Fruit fly (Drosophila melanogaster) whole organism, embryonic: ENCODE data around the gene Tbca.

Experiments used
- Adf1 ChIP-seq: fragments of 200-800 bp; sonication (Bioruptor generic); IDR thresholded peaks from 2 replicates; pipeline ENCODE4 v1.3.6; 2022; ENCODE audit warnings: missing biosample characterization, missing genetic modification characterization
- CG10209 ChIP-seq: fragments of 200-800 bp; sonication (Bioruptor generic); optimal IDR thresholded peaks from 3 replicates; lab custom pipeline; 2017; ENCODE audit warnings: missing biosample characterization, mild to moderate bottlenecking, missing genetic modification characterization, missing genetic modification reagents
- CG10267 ChIP-seq: fragments of 200-800 bp; sonication (Bioruptor generic); optimal IDR thresholded peaks from 2 replicates; lab custom pipeline; 2018; ENCODE audit warnings: missing biosample characterization, mild to moderate bottlenecking, missing genetic modification characterization, moderate library complexity
- CG10979 ChIP-seq: fragments of 200-800 bp; sonication (Bioruptor generic); optimal IDR thresholded peaks from 2 replicates; lab custom pipeline; 2018; ENCODE audit warnings: missing biosample characterization, mild to moderate bottlenecking, missing genetic modification characterization, moderate library complexity
- CG13287 ChIP-seq: fragments of 200-800 bp; sonication (Bioruptor generic); IDR thresholded peaks from 2 replicates; pipeline ENCODE4 v1.3.6; 2022; ENCODE audit warnings: missing biosample characterization, missing genetic modification characterization; ENCODE audit not compliant: partially characterized antibody
- CG14710 ChIP-seq: fragments of 200-800 bp; sonication (Bioruptor generic); optimal IDR thresholded peaks from 3 replicates; lab custom pipeline; 2019; ENCODE audit warnings: missing biosample characterization, mild to moderate bottlenecking, missing genetic modification characterization, moderate library complexity
- CG14965 ChIP-seq: fragments of 200-800 bp; sonication (Bioruptor generic); optimal IDR thresholded peaks from 2 replicates; lab custom pipeline; 2016; ENCODE audit warnings: missing biosample characterization, missing genetic modification characterization, borderline replicate concordance
- CG1529 ChIP-seq: fragments of 200-800 bp; sonication (Bioruptor generic); optimal IDR thresholded peaks from 3 replicates; lab custom pipeline; 2018; ENCODE audit warnings: missing biosample characterization, missing genetic modification characterization
- CG1603 ChIP-seq: fragments of 200-800 bp; sonication (Bioruptor generic); optimal IDR thresholded peaks from 2 replicates; lab custom pipeline; 2019; ENCODE audit warnings: missing biosample characterization, mild to moderate bottlenecking, missing genetic modification characterization, moderate library complexity
- CG17359 ChIP-seq: fragments of 200-800 bp; sonication (Bioruptor generic); optimal IDR thresholded peaks from 3 replicates; lab custom pipeline; 2018; ENCODE audit warnings: missing biosample characterization, mild to moderate bottlenecking, missing genetic modification characterization, moderate library complexity
- CG2116 ChIP-seq: fragments of 200-800 bp; sonication (Bioruptor generic); optimal IDR thresholded peaks from 3 replicates; lab custom pipeline; 2018; ENCODE audit warnings: missing biosample characterization, mild to moderate bottlenecking, missing genetic modification characterization
- CG2202 ChIP-seq: fragments of 200-800 bp; sonication (Bioruptor generic); optimal IDR thresholded peaks from 2 replicates; lab custom pipeline; 2018; ENCODE audit warnings: missing biosample characterization, mild to moderate bottlenecking, missing genetic modification characterization
- CG2875 ChIP-seq: fragments of 200-800 bp; sonication (Bioruptor generic); optimal IDR thresholded peaks from 2 replicates; lab custom pipeline; 2017; ENCODE audit warnings: missing biosample characterization, mild to moderate bottlenecking, missing genetic modification characterization, missing genetic modification reagents
- CG31388 ChIP-seq: fragments of 200-800 bp; sonication (Bioruptor generic); optimal IDR thresholded peaks from 2 replicates; lab custom pipeline; 2016; ENCODE audit warnings: missing biosample characterization, missing genetic modification characterization
- CG32767 ChIP-seq: fragments of 200-800 bp; sonication (Bioruptor generic); IDR thresholded peaks from 2 replicates; pipeline ENCODE4 v1.3.6; 2022; ENCODE audit warnings: missing biosample characterization, missing genetic modification characterization
- CG3281 ChIP-seq: fragments of 200-800 bp; sonication (Bioruptor generic); optimal IDR thresholded peaks from 3 replicates; lab custom pipeline; 2017; ENCODE audit warnings: missing biosample characterization, mild to moderate bottlenecking, missing genetic modification characterization
- CG34422 ChIP-seq: fragments of 200-800 bp; sonication (Bioruptor generic); IDR thresholded peaks from 3 replicates; pipeline ENCODE4 v1.3.6; 2022; ENCODE audit warnings: missing biosample characterization, missing genetic modification characterization
- CG42726 ChIP-seq: fragments of 200-800 bp; sonication (Bioruptor generic); IDR thresholded peaks from 2 replicates; pipeline ENCODE4 v1.3.6; 2022; ENCODE audit warnings: missing biosample characterization, missing genetic modification characterization; ENCODE audit not compliant: partially characterized antibody
- CG4424 ChIP-seq: fragments of 200-800 bp; sonication (Bioruptor generic); optimal IDR thresholded peaks from 3 replicates; lab custom pipeline; 2016; ENCODE audit warnings: missing biosample characterization, missing genetic modification characterization
- CG4617 ChIP-seq: fragments of 200-800 bp; sonication (Bioruptor generic); optimal IDR thresholded peaks from 3 replicates; lab custom pipeline; 2016; ENCODE audit warnings: missing biosample characterization, missing genetic modification characterization, borderline replicate concordance
- CG4730 ChIP-seq: fragments of 200-800 bp; sonication (Bioruptor generic); IDR thresholded peaks from 2 replicates; pipeline ENCODE4 v1.3.6; 2022; ENCODE audit warnings: missing biosample characterization, missing genetic modification characterization
- CG6765 ChIP-seq: fragments of 200-800 bp; sonication (Bioruptor generic); optimal IDR thresholded peaks from 3 replicates; lab custom pipeline; 2017; ENCODE audit warnings: missing biosample characterization, mild to moderate bottlenecking, missing genetic modification characterization
- CG7271 ChIP-seq: fragments of 200-800 bp; sonication (Bioruptor generic); optimal IDR thresholded peaks from 2 replicates; lab custom pipeline; 2018; ENCODE audit warnings: missing biosample characterization, mild to moderate bottlenecking, missing genetic modification characterization, moderate library complexity
- CG7987 ChIP-seq: fragments of 200-800 bp; sonication (Bioruptor generic); optimal IDR thresholded peaks from 2 replicates; lab custom pipeline; 2018; ENCODE audit warnings: missing biosample characterization, mild to moderate bottlenecking, missing genetic modification characterization, moderate library complexity
- CG8359 ChIP-seq: fragments of 200-800 bp; sonication (Bioruptor generic); optimal IDR thresholded peaks from 2 replicates; lab custom pipeline; 2017; ENCODE audit warnings: missing biosample characterization, mild to moderate bottlenecking, missing genetic modification characterization, borderline replicate concordance
- Doc2 ChIP-seq: fragments of 200-800 bp; sonication (Bioruptor generic); IDR thresholded peaks from 2 replicates; pipeline ENCODE4 v1.3.6; 2022; ENCODE audit warnings: missing biosample characterization, missing genetic modification characterization
- Hr3 ChIP-seq: fragments of 200-800 bp; sonication (Bioruptor generic); optimal IDR thresholded peaks from 3 replicates; lab custom pipeline; 2016; ENCODE audit warnings: missing biosample characterization, missing genetic modification characterization
- Hsf ChIP-seq: fragments of 200-800 bp; sonication (Bioruptor generic); optimal IDR thresholded peaks from 3 replicates; lab custom pipeline; 2016; ENCODE audit warnings: missing biosample characterization, missing genetic modification characterization
- Lpt ChIP-seq: fragments of >200 bp; optimal IDR thresholded peaks from 2 replicates; lab custom pipeline; 2018; ENCODE audit warnings: missing biosample characterization, missing genetic modification characterization
- Max ChIP-seq: fragments of 200-800 bp; sonication (Bioruptor generic); optimal IDR thresholded peaks from 2 replicates; lab custom pipeline; 2016; ENCODE audit warnings: missing biosample characterization, mild to moderate bottlenecking, missing genetic modification characterization
- Rx ChIP-seq: fragments of 200-800 bp; sonication (Bioruptor generic); IDR thresholded peaks from 2 replicates; pipeline ENCODE4 v1.3.6; 2022; ENCODE audit warnings: missing biosample characterization, missing genetic modification characterization
- Stat92E ChIP-seq, 3 experiments: fragments of >200 bp in 2 of 3; fragments of 200-800 bp in 1 of 3; sonication (Bioruptor generic) in 1 of 3; optimal IDR thresholded peaks; 2 replicates each; lab custom pipeline; 2017 to 2019; ENCODE audit warnings: missing biosample characterization in 3 of 3, missing genetic modification characterization in 3 of 3, mild to moderate bottlenecking in 1 of 3, moderate library complexity in 1 of 3
- bsh ChIP-seq, 2 experiments: fragments of 200-800 bp; sonication (Bioruptor generic); optimal IDR thresholded peaks; 2 replicates each; lab custom pipeline; 2017 to 2018; ENCODE audit warnings: mild to moderate bottlenecking in 2 of 2, missing biosample characterization in 2 of 2, missing genetic modification characterization in 2 of 2, moderate library complexity in 1 of 2
- cas ChIP-seq: fragments of 200-800 bp; sonication (Bioruptor generic); IDR thresholded peaks from 2 replicates; pipeline ENCODE4 v1.3.6; 2022; ENCODE audit warnings: missing biosample characterization, missing genetic modification characterization
- caup ChIP-seq: fragments of 200-800 bp; sonication (Bioruptor generic); optimal IDR thresholded peaks from 3 replicates; lab custom pipeline; 2017; ENCODE audit warnings: missing biosample characterization, mild to moderate bottlenecking, missing genetic modification characterization, moderate library complexity; ENCODE audit not compliant: severe bottlenecking
- cg ChIP-seq: fragments of 200-800 bp; sonication (Bioruptor generic); optimal IDR thresholded peaks from 3 replicates; lab custom pipeline; 2019; ENCODE audit warnings: missing biosample characterization, mild to moderate bottlenecking, missing genetic modification characterization, moderate library complexity
- ems ChIP-seq: fragments of 200-800 bp; sonication (Bioruptor generic); optimal IDR thresholded peaks from 3 replicates; lab custom pipeline; 2016; ENCODE audit warnings: missing biosample characterization, missing genetic modification characterization
- ftz-f1 ChIP-seq: fragments of 200-800 bp; sonication (Bioruptor generic); optimal IDR thresholded peaks from 2 replicates; lab custom pipeline; 2016; ENCODE audit warnings: missing biosample characterization, missing genetic modification characterization
- gem ChIP-seq: fragments of 200-800 bp; sonication (Bioruptor generic); optimal IDR thresholded peaks from 2 replicates; lab custom pipeline; 2019; ENCODE audit warnings: missing biosample characterization, mild to moderate bottlenecking, missing genetic modification characterization, moderate library complexity
- gro ChIP-seq: fragments of 200-800 bp; sonication (Bioruptor generic); optimal IDR thresholded peaks from 2 replicates; lab custom pipeline; 2016; ENCODE audit warnings: missing biosample characterization, missing genetic modification characterization
- hkb ChIP-seq, 2 experiments: fragments of 200-800 bp in 1 of 2; fragments of >200 bp in 1 of 2; sonication (Bioruptor generic) in 1 of 2; IDR thresholded peaks in 1 of 2; optimal IDR thresholded peaks in 1 of 2; 2 replicates each; pipeline versions ENCODE4 v1.3.6 to Lab custom; 2017 to 2022; ENCODE audit warnings: missing biosample characterization in 1 of 2, missing genetic modification characterization in 1 of 2
- hth ChIP-seq: fragments of >200 bp; optimal IDR thresholded peaks from 2 replicates; lab custom pipeline; 2017; ENCODE audit warnings: inconsistent platforms
- prd ChIP-seq, 3 experiments: fragments of >200 bp in 2 of 3; fragments of 200-800 bp in 1 of 3; sonication (Bioruptor generic) in 1 of 3; optimal IDR thresholded peaks in 2 of 3; IDR thresholded peaks in 1 of 3; 2 replicates in 2 of 3; 3 replicates in 1 of 3; pipeline versions ENCODE4 v1.3.6 to Lab custom; 2017 to 2022; ENCODE audit warnings: missing biosample characterization in 1 of 3, missing genetic modification characterization in 1 of 3
- salm ChIP-seq: fragments of 200-800 bp; sonication (Bioruptor generic); optimal IDR thresholded peaks from 2 replicates; lab custom pipeline; 2018; ENCODE audit warnings: missing biosample characterization, mild to moderate bottlenecking, missing genetic modification characterization
- sima ChIP-seq: fragments of 200-800 bp; sonication (Bioruptor generic); optimal IDR thresholded peaks from 2 replicates; lab custom pipeline; 2016; ENCODE audit warnings: missing biosample characterization, missing genetic modification characterization
- tin ChIP-seq: fragments of 200-800 bp; sonication (Bioruptor generic); optimal IDR thresholded peaks from 3 replicates; lab custom pipeline; 2016; ENCODE audit warnings: missing biosample characterization, missing genetic modification characterization
- wek ChIP-seq: fragments of 200-800 bp; sonication (Bioruptor generic); optimal IDR thresholded peaks from 3 replicates; lab custom pipeline; 2018; ENCODE audit warnings: missing biosample characterization, mild to moderate bottlenecking, missing genetic modification characterization, moderate library complexity
- zfh1 ChIP-seq: fragments of 200-800 bp; sonication (Bioruptor generic); IDR thresholded peaks from 3 replicates; pipeline ENCODE4 v1.3.6; 2022; ENCODE audit warnings: missing biosample characterization, missing genetic modification characterization

Tbca gene

dm6 chr3R:31704524-31705215 is 38.6 kb upstream of the Tbca start (continued):
- no peak for TF ChIP-seq Stat92E (GFP tag; optimal IDR thresholded peaks at IDR 0.05; lab: Kevin White, UChicago)
- peak; percentile 79 for TF ChIP-seq gem (tag; lab: Kevin White, UChicago)
- no peak for TF ChIP-seq sima (GFP tag; lab: Kevin White, UChicago)
- TF ChIP-seq CG6765 (GFP tag; lab: Kevin White, UChicago) = no peak
- no peak for TF ChIP-seq wek (GFP tag; lab: Kevin White, UChicago)
- TF ChIP-seq CG10979 (tag; lab: Kevin White, UChicago) = peak; percentile 84
- TF ChIP-seq CG2202 (tag; lab: Kevin White, UChicago) = peak; percentile 57
- TF ChIP-seq Rx (GFP tag; lab: Robert Waterston, UW) = no peak
- TF ChIP-seq CG4730 (GFP tag; lab: Robert Waterston, UW) = 0 out of 2 replicates have a peak, but pooled peaks have one; percentile 15
- no peak for TF ChIP-seq Max (GFP tag; lab: Kevin White, UChicago)
- TF ChIP-seq CG3281 (GFP tag; lab: Kevin White, UChicago) = no peak
- no peak for TF ChIP-seq ems (GFP tag; lab: Kevin White, UChicago)
- TF ChIP-seq prd (optimal IDR thresholded peaks at IDR 0.05; lab: Kevin White, UChicago) = no peak
- peak; percentile 85 for TF ChIP-seq prd (GFP tag; IDR thresholded peaks at IDR 0.05; lab: Robert Waterston, UW)
- TF ChIP-seq zfh1 = peak; percentile 88
- TF ChIP-seq gro = no peak
- no peak for TF ChIP-seq ftz-f1 (GFP tag; lab: Kevin White, UChicago)
- no peak for TF ChIP-seq Adf1 (GFP tag; lab: Robert Waterston, UW)
- TF ChIP-seq CG4424 (GFP tag; lab: Kevin White, UChicago) = peak; percentile 58
- TF ChIP-seq CG2875 (GFP tag; lab: Kevin White, UChicago) = no peak
- TF ChIP-seq CG42726 = no peak
- peak; percentile 44 for TF ChIP-seq Hr3 (GFP tag; lab: Kevin White, UChicago)
- no peak for TF ChIP-seq CG7271
- no peak for TF ChIP-seq CG4617
- peak; percentile 20 for TF ChIP-seq CG8359 (GFP tag; lab: Kevin White, UChicago)
- TF ChIP-seq Hsf (GFP tag; lab: Kevin White, UChicago) = no peak
- TF ChIP-seq hth (lab: Kevin White, UChicago) = no peak
- peak; percentile 46 for TF ChIP-seq CG10209 (GFP tag; lab: Kevin White, UChicago)
- peak; percentile 71 for TF ChIP-seq CG10267 (tag; lab: Kevin White, UChicago)
- TF ChIP-seq CG7987 (GFP tag; lab: Kevin White, UChicago) = no peak
- TF ChIP-seq CG34422 (GFP tag; lab: Robert Waterston, UW) = no peak; the same call in 2 of the 3 replicates
- no peak for TF ChIP-seq CG32767
- TF ChIP-seq tin (GFP tag; lab: Kevin White, UChicago) = peak; percentile 39
- TF ChIP-seq caup (GFP tag; lab: Kevin White, UChicago) = no peak
- TF ChIP-seq bsh (GFP tag; optimal IDR thresholded peaks at IDR 0.05; lab: Kevin White, UChicago) = peak in 1 of 2 experiments; percentile 61
- TF ChIP-seq CG13287 (GFP tag; lab: Robert Waterston, UW) = no peak
- TF ChIP-seq CG14965 (GFP tag; lab: Kevin White, UChicago) = no peak
- TF ChIP-seq Lpt (GFP tag; lab: Kevin White, UChicago) = no peak
- TF ChIP-seq CG17359 = no peak
- TF ChIP-seq CG14710 (tag; lab: Kevin White, UChicago) = peak; percentile 76
- TF ChIP-seq hkb (optimal IDR thresholded peaks at IDR 0.05; lab: Kevin White, UChicago) = no peak
- TF ChIP-seq hkb (GFP tag; IDR thresholded peaks at IDR 0.05; lab: Robert Waterston, UW) = peak; percentile 30; the same call in 1 of the 2 replicates
- TF ChIP-seq salm = no peak
- peak; percentile 11 for TF ChIP-seq CG1529 (GFP tag; lab: Kevin White, UChicago)
- no peak for TF ChIP-seq CG2116
- TF ChIP-seq cas = no peak
- no peak for TF ChIP-seq CG31388 (GFP tag; lab: Kevin White, UChicago)
- peak; percentile 48 for TF ChIP-seq CG1603 (tag; lab: Kevin White, UChicago)
- no peak for TF ChIP-seq Doc2
- no peak for TF ChIP-seq cg (GFP tag; lab: Kevin White, UChicago)
